Worm (Caenorhabditis elegans): ENCODE results near the gene C46C11.4.

ce11 chrX:4605828-4606227 lies 41.2 kb downstream of the C46C11.4 start, which contains the start of gene spat-3:
- TF ChIP-seq ceh-82 (tag; optimal IDR thresholded peaks at IDR 0.05) (no peak), unc-62 (GFP tag; optimal IDR thresholded peaks at IDR 0.05) (no peak), ztf-11 (tag; optimal IDR thresholded peaks at IDR 0.05) (no peak), lin-15B (tag; optimal IDR thresholded peaks at IDR 0.05) (no peak), pha-4 (tag; optimal IDR thresholded peaks at IDR 0.05) (no peak), elt-3 (tag; optimal IDR thresholded peaks at IDR 0.05) (no peak), elt-1 (tag; optimal IDR thresholded peaks at IDR 0.05) (no peak), sea-2 (GFP tag; optimal IDR thresholded peaks at IDR 0.05) (no peak), skn-1 (tag; optimal IDR thresholded peaks at IDR 0.05) (no peak), nhr-237 (tag; optimal IDR thresholded peaks at IDR 0.05) (no peak)
